Worm (Caenorhabditis elegans): ENCODE data around the gene frpr-6.

frpr-6 gene

ce11 chrV:9127773-9128172 lies 26.8 kb upstream of the frpr-6 start, which contains the start of gene F21C10.3:
F21C10.3 (plus strand) TSS chrV:9128073.
- TF ChIP-seq F52B5.7 (tag; optimal IDR thresholded peaks at IDR 0.05) (no peak), D2030.7 (GFP tag; IDR thresholded peaks at IDR 0.05) (no peak), ztf-28 (GFP tag; IDR thresholded peaks at IDR 0.05) (no peak), cebp-1 (GFP tag; IDR thresholded peaks at IDR 0.05) (no peak), cebp-1 (tag; optimal IDR thresholded peaks at IDR 0.05) (no peak), B0035.1 (tag; optimal IDR thresholded peaks at IDR 0.05) (no peak), him-1 (tag; optimal IDR thresholded peaks at IDR 0.05) (no peak), Y67H2A.10 (GFP tag; conservative IDR thresholded peaks at IDR 0.05) (no peak), nhr-90 (tag; optimal IDR thresholded peaks at IDR 0.05) (no peak), ztf-25 (GFP tag; IDR thresholded peaks at IDR 0.05) (no peak), madf-8 (GFP tag; conservative IDR thresholded peaks at IDR 0.05) (no peak), snpc-1.1 (tag; optimal IDR thresholded peaks at IDR 0.05; ENCODE audit: insufficient read depth) (no peak), unc-130 (GFP tag; optimal IDR thresholded peaks at IDR 0.05) (no peak), Y79H2A.3 (GFP tag; conservative IDR thresholded peaks at IDR 0.05) (no peak), F49E8.2 (tag; optimal IDR thresholded peaks at IDR 0.05; ENCODE audit: insufficient read depth) (no peak), C06A6.2 (GFP tag; conservative IDR thresholded peaks at IDR 0.05) (no peak)

- TF ChIP-seq pha-4 (tag; optimal IDR thresholded peaks at IDR 0.05), result no peak
- no peak for TF ChIP-seq somi-1 (GFP tag; optimal IDR thresholded peaks at IDR 0.05)
- no peak for TF ChIP-seq ztf-28 (GFP tag; IDR thresholded peaks at IDR 0.05)
- TF ChIP-seq hmg-20 (GFP tag; IDR thresholded peaks at IDR 0.05), result no peak
- TF ChIP-seq ccch-3 (GFP tag; optimal IDR thresholded peaks at IDR 0.05), result no peak
- no peak for TF ChIP-seq egl-18 (GFP tag; IDR thresholded peaks at IDR 0.05)
- TF ChIP-seq ets-4 (GFP tag; optimal IDR thresholded peaks at IDR 0.05), result no peak
- no peak for TF ChIP-seq him-1 (tag; optimal IDR thresholded peaks at IDR 0.05)
- TF ChIP-seq tlf-1 (GFP tag; optimal IDR thresholded peaks at IDR 0.05), result no peak
- TF ChIP-seq akir-1 (GFP tag; optimal IDR thresholded peaks at IDR 0.05), result no peak
- no peak for TF ChIP-seq F52B5.7 (tag; optimal IDR thresholded peaks at IDR 0.05)
- TF ChIP-seq unc-130 (GFP tag; optimal IDR thresholded peaks at IDR 0.05), result no peak
- no peak for TF ChIP-seq unc-62 (GFP tag; optimal IDR thresholded peaks at IDR 0.05)
These were observed 25.4 kb upstream of the frpr-6 start, which contains the start of gene F21C10.4 for ce11 chrV:9126316-9126715. F21C10.4 (plus strand) TSS chrV:9126616.

- TF ChIP-seq aptf-2 (GFP tag; conservative IDR thresholded peaks at IDR 0.05) (no peak), F49E8.2 (tag; optimal IDR thresholded peaks at IDR 0.05; ENCODE audit: insufficient read depth) (no peak), ama-1 (optimal IDR thresholded peaks at IDR 0.05) (no peak), ama-1 (GFP tag; optimal IDR thresholded peaks at IDR 0.05) (no peak), fkh-3 (tag; optimal IDR thresholded peaks at IDR 0.05) (no peak), nhr-179 (tag; optimal IDR thresholded peaks at IDR 0.05) (no peak), lin-40 (tag; optimal IDR thresholded peaks at IDR 0.05) (no peak)
These were observed 24.4 kb upstream of the frpr-6 start, which contains the start of gene F21C10.5 for ce11 chrV:9125345-9125744. F21C10.5 (plus strand) TSS chrV:9125645.

ce11 chrV:9124180-9124579 lies 23.2 kb upstream of the frpr-6 start, which contains the start of gene F21C10.6:
F21C10.6 (plus strand) TSS chrV:9124480.
- TF ChIP-seq F39B2.1 (GFP tag; IDR thresholded peaks at IDR 0.05) (no peak), C17E4.6 (GFP tag; IDR thresholded peaks at IDR 0.05) (no peak), ztf-26 (tag; optimal IDR thresholded peaks at IDR 0.05) (no peak), ztf-18 (tag; optimal IDR thresholded peaks at IDR 0.05) (no peak), aptf-3 (GFP tag; IDR thresholded peaks at IDR 0.05) (no peak), ceh-79 (tag; optimal IDR thresholded peaks at IDR 0.05) (no peak), gei-17 (GFP tag; optimal IDR thresholded peaks at IDR 0.05) (no peak), akir-1 (GFP tag; optimal IDR thresholded peaks at IDR 0.05) (no peak), F10E7.11 (tag; optimal IDR thresholded peaks at IDR 0.05) (no peak), rcor-1 (GFP tag; IDR thresholded peaks at IDR 0.05) (no peak), ama-1 (optimal IDR thresholded peaks at IDR 0.05) (no peak), ama-1 (GFP tag; optimal IDR thresholded peaks at IDR 0.05) (no peak), hlh-12 (tag; optimal IDR thresholded peaks at IDR 0.05) (no peak), dpff-1 (tag; optimal IDR thresholded peaks at IDR 0.05) (no peak), mes-4 (tag; optimal IDR thresholded peaks at IDR 0.05) (no peak), repo-1 (tag; optimal IDR thresholded peaks at IDR 0.05) (no peak), Y53G8AR.9 (GFP tag; conservative IDR thresholded peaks at IDR 0.05) (no peak), F37B4.10 (GFP tag; IDR thresholded peaks at IDR 0.05) (no peak), egl-18 (GFP tag; IDR thresholded peaks at IDR 0.05) (no peak)
